3 fruit fly cellular contexts compared by ENCODE assay signal in the genomic region with DNA sequence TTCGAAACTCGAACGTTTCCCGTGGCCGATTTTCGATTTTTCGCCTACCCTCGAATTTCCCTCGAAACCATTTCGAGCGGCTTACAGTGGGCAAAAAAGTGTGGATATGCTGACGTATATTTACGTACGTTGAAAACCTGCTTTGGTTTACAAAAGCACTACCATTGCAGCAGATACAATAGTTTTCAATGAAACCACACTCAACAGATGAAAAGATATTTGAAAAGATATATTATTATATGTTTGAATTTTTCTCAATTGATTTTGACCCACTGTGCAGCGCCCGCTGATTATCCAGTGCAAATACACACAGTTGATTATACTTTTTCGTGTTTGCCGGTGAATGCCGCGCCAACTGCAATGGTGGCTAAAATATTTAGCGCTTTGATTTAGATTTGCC.
TF ChIP-seq lines count a peak whose summit lies in the region.

No protein-coding gene starts in this region.

- TF ChIP-seq CTCF in whole organism, embryonic (GFP tag; optimal IDR thresholded peaks at IDR 0.05; lab: Kevin White, UChicago): no peak

TF ChIP-seq in whole organism, embryonic, 481 proteins besides CTCF, POLR2A, EP300 and RAD21 (continues in another document):
- TF ChIP-seq dati (GFP tag; IDR thresholded peaks at IDR 0.05; lab: Robert Waterston, UW) (0 out of 2 replicates have a peak, but pooled peaks have one; percentile 3), slou (GFP tag; optimal IDR thresholded peaks at IDR 0.05; lab: Kevin White, UChicago) (peak; percentile 33), tx (GFP tag; optimal IDR thresholded peaks at IDR 0.05; lab: Kevin White, UChicago) (no peak), pho (GFP tag; optimal IDR thresholded peaks at IDR 0.05; lab: Kevin White, UChicago) (no peak), sr (GFP tag; IDR thresholded peaks at IDR 0.05; lab: Robert Waterston, UW) (no peak), CG13894 (tag; optimal IDR thresholded peaks at IDR 0.05; lab: Kevin White, UChicago) (no peak), hth (optimal IDR thresholded peaks at IDR 0.05; lab: Kevin White, UChicago) (no peak), corto (GFP tag; optimal IDR thresholded peaks at IDR 0.05; lab: Kevin White, UChicago) (no peak), gcm2 (GFP tag; optimal IDR thresholded peaks at IDR 0.05; lab: Kevin White, UChicago) (no peak), ac (GFP tag; optimal IDR thresholded peaks at IDR 0.05; lab: Kevin White, UChicago) (no peak), Hmr (GFP tag; optimal IDR thresholded peaks at IDR 0.05; lab: Kevin White, UChicago) (peak; percentile 18), BtbVII (GFP tag; optimal IDR thresholded peaks at IDR 0.05; lab: Kevin White, UChicago) (no peak), salm (tag; optimal IDR thresholded peaks at IDR 0.05; lab: Kevin White, UChicago) (no peak), CG17385 (GFP tag; optimal IDR thresholded peaks at IDR 0.05; lab: Kevin White, UChicago) (peak; percentile 25), Ravus (GFP tag; IDR thresholded peaks at IDR 0.05; lab: Robert Waterston, UW) (no peak), exex (tag; optimal IDR thresholded peaks at IDR 0.05; lab: Kevin White, UChicago) (no peak), Med (GFP tag; lab: Kevin White, UChicago) (no peak), D19A (tag; optimal IDR thresholded peaks at IDR 0.05; lab: Kevin White, UChicago) (peak; percentile 49), trem (tag; optimal IDR thresholded peaks at IDR 0.05; lab: Kevin White, UChicago) (peak; percentile 21), CG15479 (GFP tag; optimal IDR thresholded peaks at IDR 0.05; lab: Kevin White, UChicago) (no peak), CG11085 (GFP tag; IDR thresholded peaks at IDR 0.05; lab: Robert Waterston, UW) (no peak), CG8765 (GFP tag; IDR thresholded peaks at IDR 0.05; lab: Robert Waterston, UW) (no peak), croc (GFP tag; conservative IDR thresholded peaks at IDR 0.05; lab: Robert Waterston, UW) (0 out of 3 replicates have a peak, but pooled peaks have one; percentile 15), bab2 (GFP tag; optimal IDR thresholded peaks at IDR 0.05; lab: Kevin White, UChicago) (no peak), NfI (GFP tag; optimal IDR thresholded peaks at IDR 0.05; lab: Kevin White, UChicago) (no peak), CG3726 (GFP tag; IDR thresholded peaks at IDR 0.05; lab: Robert Waterston, UW) (no peak), CG18764 (GFP tag; optimal IDR thresholded peaks at IDR 0.05; lab: Kevin White, UChicago) (no peak), CG10959 (GFP tag; IDR thresholded peaks at IDR 0.05; lab: Robert Waterston, UW) (no peak), yki (optimal IDR thresholded peaks at IDR 0.05; lab: Kevin White, UChicago) (no peak), stwl (tag; optimal IDR thresholded peaks at IDR 0.05; lab: Kevin White, UChicago) (no peak)

TF ChIP-seq in whole organism, prepupa, 60 proteins besides CTCF, POLR2A, EP300 and RAD21:
- TF ChIP-seq Eip75B (GFP tag; optimal IDR thresholded peaks at IDR 0.05; lab: Kevin White, UChicago): no peak
- TF ChIP-seq svp (GFP tag; lab: Kevin White, UChicago): peak; percentile 75
- no peak for TF ChIP-seq Eip93F (GFP tag; optimal IDR thresholded peaks at IDR 0.05; lab: Kevin White, UChicago)
- peak; percentile 8 for TF ChIP-seq Smox (GFP tag; optimal IDR thresholded peaks at IDR 0.05; lab: Kevin White, UChicago)
- no peak for TF ChIP-seq ss (GFP tag; optimal IDR thresholded peaks at IDR 0.05; lab: Kevin White, UChicago)
- no peak for TF ChIP-seq salr (GFP tag; optimal IDR thresholded peaks at IDR 0.05; lab: Kevin White, UChicago)
- no peak for TF ChIP-seq eg (GFP tag; IDR thresholded peaks at IDR 0.05; lab: Robert Waterston, UW)
- no peak for TF ChIP-seq acj6 (GFP tag; optimal IDR thresholded peaks at IDR 0.05; lab: Kevin White, UChicago)
- peak; percentile 10 for TF ChIP-seq CG32006 (GFP tag; optimal IDR thresholded peaks at IDR 0.05; lab: Kevin White, UChicago)
- TF ChIP-seq Sox15 (GFP tag; optimal IDR thresholded peaks at IDR 0.05; lab: Kevin White, UChicago): no peak
- TF ChIP-seq spab (GFP tag; optimal IDR thresholded peaks at IDR 0.05; lab: Kevin White, UChicago): no peak
- TF ChIP-seq CG10631 (GFP tag; optimal IDR thresholded peaks at IDR 0.05; lab: Kevin White, UChicago): no peak
- TF ChIP-seq vri (GFP tag; optimal IDR thresholded peaks at IDR 0.05; lab: Kevin White, UChicago): no peak
- no peak for TF ChIP-seq CG34406 (GFP tag; optimal IDR thresholded peaks at IDR 0.05; lab: Kevin White, UChicago)
- peak; percentile 68 for TF ChIP-seq Eip78C (GFP tag; lab: Kevin White, UChicago)
- TF ChIP-seq topi (GFP tag; optimal IDR thresholded peaks at IDR 0.05; lab: Kevin White, UChicago): no peak
- no peak for TF ChIP-seq CG11294 (GFP tag; IDR thresholded peaks at IDR 0.05; lab: Robert Waterston, UW)

TF ChIP-seq in whole organism, pupa, 21 proteins besides CTCF, POLR2A, EP300 and RAD21:
- TF ChIP-seq CG8301 (tag; optimal IDR thresholded peaks at IDR 0.05; lab: Kevin White, UChicago) (no peak), CG12605 (GFP tag; IDR thresholded peaks at IDR 0.05; lab: Robert Waterston, UW) (no peak), CG8159 (tag; optimal IDR thresholded peaks at IDR 0.05; lab: Kevin White, UChicago) (peak; percentile 0), rn (GFP tag; IDR thresholded peaks at IDR 0.05; lab: Robert Waterston, UW) (no peak)
